Worm (Caenorhabditis elegans): ENCODE data around the gene F07H5.13.

DNA sequence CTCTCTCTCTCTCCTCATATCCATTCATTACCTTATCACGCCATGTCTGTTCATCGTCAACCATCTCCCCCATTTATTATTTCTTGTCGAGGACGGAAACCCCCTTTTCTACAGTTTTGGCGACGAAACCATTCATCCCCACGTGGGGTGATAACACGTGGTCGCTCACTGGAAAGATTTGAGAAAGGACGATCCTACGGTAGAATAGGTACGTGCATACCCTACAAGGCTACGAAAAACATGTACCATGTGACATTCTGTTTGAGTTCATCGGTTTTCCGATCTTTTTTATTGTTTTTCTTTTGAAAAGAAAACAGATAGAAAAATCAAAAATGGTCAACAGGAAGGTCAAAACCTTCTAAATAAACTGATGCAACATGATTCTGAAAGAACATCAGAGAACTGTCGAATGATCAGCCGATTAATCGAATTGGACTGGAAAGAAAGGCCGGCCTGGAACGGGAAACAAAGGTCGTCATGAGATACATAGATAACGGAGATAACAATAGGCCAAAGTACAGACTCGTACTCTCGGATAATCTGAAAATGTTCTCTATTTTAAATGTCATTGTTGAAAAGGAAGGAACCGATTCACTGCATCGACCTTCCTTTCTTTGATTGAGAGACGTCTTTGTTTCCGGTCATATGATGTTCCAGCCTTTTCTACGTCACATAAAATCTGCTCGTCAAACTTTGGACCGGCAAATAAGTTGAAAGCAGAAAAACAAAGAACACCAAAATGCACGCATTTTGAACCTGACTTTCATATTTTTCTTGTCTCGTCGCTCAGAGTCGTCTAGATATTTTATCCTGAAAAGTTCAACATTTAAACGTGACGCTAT lies 48.1 kb upstream of the F07H5.13 start:
- TF ChIP-seq him-1 (tag; optimal IDR thresholded peaks at IDR 0.05) (no peak), W03F9.2 (tag; optimal IDR thresholded peaks at IDR 0.05) (no peak), dao-5 (tag; optimal IDR thresholded peaks at IDR 0.05) (no peak)
